Worm (Caenorhabditis elegans): Measurements from ENCODE around the gene toh-1.

toh-1 gene

DNA sequence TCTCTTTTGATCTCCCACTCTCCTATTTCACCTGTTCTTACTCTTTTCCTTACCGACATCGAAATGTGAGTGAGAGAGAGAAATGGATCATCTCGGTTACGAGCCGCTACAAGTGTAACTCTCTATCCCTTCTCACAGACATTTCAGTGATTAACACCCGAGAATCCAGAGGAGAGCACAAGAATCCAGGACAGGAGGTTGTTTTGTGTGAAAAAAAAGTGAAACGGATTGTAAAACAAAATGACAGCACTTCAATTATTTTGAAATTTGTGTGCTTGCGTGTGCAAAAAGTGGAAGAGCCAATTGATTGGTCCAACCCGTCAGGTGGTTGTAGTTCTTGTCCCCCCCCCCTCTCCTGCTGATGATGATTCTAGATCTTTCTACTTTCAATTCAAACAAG, 26.0 kb downstream of the toh-1 start:
- TF ChIP-seq nfya-1 (tag; optimal IDR thresholded peaks at IDR 0.05; ENCODE audit: insufficient read depth) (peak; percentile 61), nhr-11 (tag; optimal IDR thresholded peaks at IDR 0.05) (peak; percentile 50), lin-39 (tag; optimal IDR thresholded peaks at IDR 0.05) (peak; percentile 19), hmg-11 (tag; optimal IDR thresholded peaks at IDR 0.05) (no peak)

DNA sequence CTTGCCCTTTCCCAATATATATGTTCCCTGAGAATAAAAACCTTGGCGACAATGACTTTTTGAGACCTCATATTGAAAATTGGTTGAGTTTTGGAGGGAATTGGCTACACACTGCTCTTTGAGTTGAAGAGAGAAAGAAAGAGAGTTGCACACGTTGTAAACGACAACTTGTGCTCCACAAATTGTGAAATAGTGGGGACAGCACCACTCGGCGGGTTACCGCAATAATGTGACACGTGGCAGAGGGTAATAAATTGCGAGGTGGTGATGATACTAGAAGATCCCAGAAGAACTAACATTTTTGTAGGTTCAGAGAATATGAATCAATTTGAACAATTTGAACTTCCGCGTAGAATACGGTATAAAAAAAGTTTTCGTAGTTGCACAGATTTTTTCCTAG, 27.0 kb downstream of the toh-1 start:
- TF ChIP-seq unc-62 (GFP tag; optimal IDR thresholded peaks at IDR 0.05) (no peak), nhr-43 (tag; optimal IDR thresholded peaks at IDR 0.05; ENCODE audit: poor library complexity, severe bottlenecking) (no peak), eor-1 (tag; optimal IDR thresholded peaks at IDR 0.05) (no peak), jun-1 (tag; optimal IDR thresholded peaks at IDR 0.05) (no peak), elt-1 (tag; optimal IDR thresholded peaks at IDR 0.05) (no peak), ZK546.5 (tag; optimal IDR thresholded peaks at IDR 0.05) (no peak), egl-5 (tag; optimal IDR thresholded peaks at IDR 0.05) (peak; percentile 55), nfya-1 (tag; optimal IDR thresholded peaks at IDR 0.05; ENCODE audit: insufficient read depth) (peak; percentile 28), unc-39 (tag; optimal IDR thresholded peaks at IDR 0.05) (no peak)

DNA sequence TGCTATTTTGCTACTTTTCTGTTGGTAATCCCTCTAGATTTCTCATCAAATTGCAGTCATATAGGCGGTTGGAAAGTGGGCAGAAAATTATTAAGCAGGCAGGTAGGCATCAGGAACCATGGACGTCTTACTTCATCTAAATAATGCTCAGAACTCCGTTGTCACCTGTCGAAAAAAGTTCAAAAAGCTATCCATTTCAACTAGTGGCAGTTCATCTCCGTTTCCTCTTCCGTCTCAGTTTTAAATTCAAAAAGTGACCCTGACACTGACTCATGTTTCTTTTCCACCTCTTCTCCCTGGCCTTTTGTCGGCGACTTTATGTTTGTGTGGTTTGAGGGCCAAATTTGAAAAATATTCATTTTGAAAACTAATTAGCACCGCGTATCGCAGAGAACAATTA, 34.3 kb downstream of the toh-1 start:
- TF ChIP-seq nhr-25 (tag; optimal IDR thresholded peaks at IDR 0.05) (peak; percentile 25), nhr-67 (tag; optimal IDR thresholded peaks at IDR 0.05) (no peak), nfya-1 (tag; optimal IDR thresholded peaks at IDR 0.05; ENCODE audit: insufficient read depth) (no peak), snpc-4 (tag; optimal IDR thresholded peaks at IDR 0.05) (no peak), lin-39 (tag; optimal IDR thresholded peaks at IDR 0.05) (no peak), nhr-12 (tag; optimal IDR thresholded peaks at IDR 0.05) (no peak), ceh-9 (tag; optimal IDR thresholded peaks at IDR 0.05) (no peak), ztf-4 (tag; optimal IDR thresholded peaks at IDR 0.05) (no peak), unc-62 (GFP tag; optimal IDR thresholded peaks at IDR 0.05) (peak; percentile 13), zag-1 (tag; optimal IDR thresholded peaks at IDR 0.05) (no peak), ztf-11 (tag; optimal IDR thresholded peaks at IDR 0.05) (no peak), ceh-82 (tag; optimal IDR thresholded peaks at IDR 0.05) (no peak), eor-1 (tag; optimal IDR thresholded peaks at IDR 0.05) (no peak)

DNA sequence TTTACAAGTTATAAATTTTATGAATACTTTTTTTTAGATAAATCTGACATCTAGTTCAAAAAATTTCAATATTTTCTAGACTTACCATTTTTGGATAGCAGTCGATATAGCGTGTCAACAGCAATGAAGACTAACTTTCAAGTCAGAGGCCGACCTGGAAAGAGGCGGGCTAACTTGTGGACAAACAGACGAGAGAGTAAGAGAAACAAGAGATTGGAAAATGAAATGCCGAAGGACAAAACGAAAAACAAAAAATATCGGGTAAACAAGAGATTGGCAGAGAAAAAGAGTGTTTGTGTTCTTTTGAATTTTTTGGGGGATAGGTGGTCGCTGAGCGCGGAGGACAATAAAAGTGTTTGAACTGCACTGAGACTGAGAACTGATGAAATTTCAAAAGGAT, 35.7 kb downstream of the toh-1 start, which contains the start of gene lec-4:
TSS of gene lec-4 (minus strand) at position 154 of the 400 bp plus-strand sequence.
- TF ChIP-seq nhr-43 (tag; optimal IDR thresholded peaks at IDR 0.05; ENCODE audit: poor library complexity, severe bottlenecking) (no peak), lin-39 (tag; optimal IDR thresholded peaks at IDR 0.05) (peak; percentile 15), elt-3 (tag; optimal IDR thresholded peaks at IDR 0.05) (no peak), nhr-77 (tag; optimal IDR thresholded peaks at IDR 0.05) (no peak), mdl-1 (tag; optimal IDR thresholded peaks at IDR 0.05) (no peak), lin-15B (tag; optimal IDR thresholded peaks at IDR 0.05) (peak; percentile 49), hmg-11 (tag; optimal IDR thresholded peaks at IDR 0.05) (peak; percentile 55), fos-1 (tag; optimal IDR thresholded peaks at IDR 0.05) (no peak), unc-39 (tag; optimal IDR thresholded peaks at IDR 0.05) (no peak), ama-1 (optimal IDR thresholded peaks at IDR 0.05) (no peak), nhr-28 (tag; optimal IDR thresholded peaks at IDR 0.05) (no peak), unc-62 (GFP tag; optimal IDR thresholded peaks at IDR 0.05) (no peak), pqm-1 (tag; optimal IDR thresholded peaks at IDR 0.05) (no peak), zag-1 (tag; optimal IDR thresholded peaks at IDR 0.05) (no peak), mml-1 (tag; optimal IDR thresholded peaks at IDR 0.05) (no peak), nhr-237 (tag; optimal IDR thresholded peaks at IDR 0.05) (no peak), ceh-28 (tag; optimal IDR thresholded peaks at IDR 0.05) (peak; percentile 25), ceh-82 (tag; optimal IDR thresholded peaks at IDR 0.05) (no peak), elt-1 (tag; optimal IDR thresholded peaks at IDR 0.05) (peak; percentile 9), nhr-23 (tag; optimal IDR thresholded peaks at IDR 0.05) (peak; percentile 70), daf-12 (tag; optimal IDR thresholded peaks at IDR 0.05) (no peak), nhr-67 (tag; optimal IDR thresholded peaks at IDR 0.05) (no peak), ztf-11 (tag; optimal IDR thresholded peaks at IDR 0.05) (no peak), fkh-10 (GFP tag; optimal IDR thresholded peaks at IDR 0.05) (no peak), nhr-76 (tag; optimal IDR thresholded peaks at IDR 0.05) (no peak), sea-2 (GFP tag; optimal IDR thresholded peaks at IDR 0.05) (no peak), ceh-16 (tag; optimal IDR thresholded peaks at IDR 0.05) (no peak), R02D3.7 (tag; optimal IDR thresholded peaks at IDR 0.05) (no peak), jun-1 (tag; optimal IDR thresholded peaks at IDR 0.05) (peak; percentile 46), snpc-4 (tag; optimal IDR thresholded peaks at IDR 0.05) (peak; percentile 44), elt-2 (tag; optimal IDR thresholded peaks at IDR 0.05) (no peak), nfya-1 (tag; optimal IDR thresholded peaks at IDR 0.05; ENCODE audit: insufficient read depth) (peak; percentile 65), lsy-12 (tag; optimal IDR thresholded peaks at IDR 0.05) (no peak), eor-1 (tag; optimal IDR thresholded peaks at IDR 0.05) (no peak), fkh-2 (tag; optimal IDR thresholded peaks at IDR 0.05) (no peak), pha-4 (tag; optimal IDR thresholded peaks at IDR 0.05) (peak; percentile 97), egl-5 (tag; optimal IDR thresholded peaks at IDR 0.05) (peak; percentile 72), skn-1 (tag; optimal IDR thresholded peaks at IDR 0.05) (no peak), egl-27 (tag; optimal IDR thresholded peaks at IDR 0.05) (no peak), ZK546.5 (tag; optimal IDR thresholded peaks at IDR 0.05) (no peak), nhr-25 (tag; optimal IDR thresholded peaks at IDR 0.05) (peak; percentile 65), nhr-12 (tag; optimal IDR thresholded peaks at IDR 0.05) (no peak), ztf-4 (tag; optimal IDR thresholded peaks at IDR 0.05) (no peak), nhr-11 (tag; optimal IDR thresholded peaks at IDR 0.05) (no peak)

Data from whole organism, L3 larva.